Worm (Caenorhabditis elegans): Measurements from ENCODE around the gene C16C4.17.

DNA sequence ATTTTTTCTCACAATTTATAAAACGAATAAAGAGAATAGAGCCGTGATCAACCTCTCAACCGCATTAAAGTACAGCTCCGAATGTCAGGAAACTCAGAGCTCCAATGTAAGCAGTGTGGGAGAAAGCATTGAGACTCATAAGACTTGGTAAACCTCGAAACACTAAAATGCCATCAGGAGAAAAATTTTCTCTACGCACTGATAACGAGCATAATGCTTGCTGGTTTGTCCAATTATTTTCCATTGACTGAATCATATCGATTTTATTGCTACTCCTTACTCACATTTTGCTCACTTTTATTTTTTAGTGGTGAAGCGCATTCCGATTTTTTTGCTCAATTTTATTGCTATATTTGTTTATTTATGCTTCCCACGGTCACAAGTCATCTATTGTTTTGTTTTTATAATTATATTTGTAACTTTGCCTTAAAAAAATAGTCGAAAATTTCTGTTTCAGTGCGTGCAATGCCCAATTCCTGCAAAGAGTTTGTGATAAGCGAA, 34.1 kb upstream of the C16C4.17 start, which contains the start of gene math-40:
- TF ChIP-seq sup-37 (GFP tag; optimal IDR thresholded peaks at IDR 0.05) (no peak), unc-62 (GFP tag; optimal IDR thresholded peaks at IDR 0.05) (no peak), mep-1 (tag; optimal IDR thresholded peaks at IDR 0.05) (no peak), ceh-88 (GFP tag; IDR thresholded peaks at IDR 0.05) (no peak), lin-14 (GFP tag; optimal IDR thresholded peaks at IDR 0.05) (no peak), lin-15B (tag; optimal IDR thresholded peaks at IDR 0.05) (no peak), ama-1 (optimal IDR thresholded peaks at IDR 0.05) (no peak), nhr-76 (tag; optimal IDR thresholded peaks at IDR 0.05) (no peak), blmp-1 (tag; optimal IDR thresholded peaks at IDR 0.05) (no peak), ztf-11 (tag; optimal IDR thresholded peaks at IDR 0.05) (no peak)
